Worm (Caenorhabditis elegans): ENCODE measurements around the gene kle-2.

DNA sequence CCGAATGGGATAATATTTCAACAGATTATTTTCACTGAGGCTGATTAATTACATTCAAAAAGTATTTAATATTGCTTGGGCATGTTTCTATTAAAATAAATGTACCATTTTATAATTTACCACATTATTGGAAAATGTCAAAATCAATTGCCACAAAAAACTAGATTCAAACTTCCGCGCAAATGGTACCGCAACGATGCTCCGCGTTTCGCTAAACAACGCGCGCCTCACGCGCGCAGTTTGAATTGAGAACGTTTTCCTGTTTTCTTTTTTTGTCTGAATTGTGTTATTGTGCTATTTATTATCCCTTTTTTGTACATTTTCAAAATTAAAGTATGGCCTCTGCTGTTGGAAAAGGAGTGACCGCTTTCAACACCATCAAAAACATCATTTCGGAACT lies 698 bp upstream of the kle-2 start, which contains the start of gene C29E4.12:
- TF ChIP-seq nhr-76 (tag; optimal IDR thresholded peaks at IDR 0.05) (no peak), lsy-2 (tag; optimal IDR thresholded peaks at IDR 0.05) (peak; percentile 81), elt-3 (tag; optimal IDR thresholded peaks at IDR 0.05) (no peak), lin-32 (GFP tag; optimal IDR thresholded peaks at IDR 0.05) (no peak), hlh-1 (tag; optimal IDR thresholded peaks at IDR 0.05) (peak; percentile 28), nhr-28 (tag; optimal IDR thresholded peaks at IDR 0.05) (no peak), elt-1 (tag; optimal IDR thresholded peaks at IDR 0.05; ENCODE audit: borderline replicate concordance, insufficient read depth) (no peak), blmp-1 (tag; optimal IDR thresholded peaks at IDR 0.05) (no peak), pha-4 (tag; optimal IDR thresholded peaks at IDR 0.05) (peak; percentile 61), unc-120 (tag; optimal IDR thresholded peaks at IDR 0.05; ENCODE audit: poor library complexity, severe bottlenecking) (no peak), snpc-4 (tag; optimal IDR thresholded peaks at IDR 0.05) (no peak), cnd-1 (tag; optimal IDR thresholded peaks at IDR 0.05) (no peak), bed-3 (GFP tag; optimal IDR thresholded peaks at IDR 0.05) (no peak), ztf-11 (tag; optimal IDR thresholded peaks at IDR 0.05) (no peak)

All from whole organism, mixed stage, embryonic.